Fruit fly (Drosophila melanogaster) whole organism, wandering third instar larva: Measurements from ENCODE around the gene wake.

ENCODE experiments used
- foxo ChIP-seq, 2 experiments: fragments of 200-800 bp; sonication (Bioruptor generic); optimal IDR thresholded peaks; 2 replicates in 1 of 2; 3 replicates in 1 of 2; lab custom pipeline; 2016 to 2017; ENCODE audit warnings: missing biosample characterization in 2 of 2, missing genetic modification characterization in 2 of 2
- lola ChIP-seq: fragments of >200 bp; optimal IDR thresholded peaks from 2 replicates; lab custom pipeline; 2017; ENCODE audit warnings: missing biosample characterization, missing genetic modification characterization

dm6 chr3R:22598759-22599158, 40.8 kb upstream of the wake start:
- TF ChIP-seq lola = no peak
- TF ChIP-seq foxo (GFP tag; optimal IDR thresholded peaks at IDR 0.05; lab: Kevin White, UChicago) = no peak
